Worm (Caenorhabditis elegans): ENCODE measurements around the gene F14H3.4.

Gene F14H3.4

ce11 chrV:16022600-16022999, 32.3 kb downstream of the F14H3.4 start:
- TF ChIP-seq mbf-1 (tag; optimal IDR thresholded peaks at IDR 0.05) (no peak), ztf-11 (tag; optimal IDR thresholded peaks at IDR 0.05) (no peak), mab-5 (tag; optimal IDR thresholded peaks at IDR 0.05) (no peak), alr-1 (tag; optimal IDR thresholded peaks at IDR 0.05) (no peak), egl-27 (tag; optimal IDR thresholded peaks at IDR 0.05) (no peak), R02D3.7 (tag; optimal IDR thresholded peaks at IDR 0.05) (no peak), ZK546.5 (tag; optimal IDR thresholded peaks at IDR 0.05) (no peak), lin-13 (GFP tag; optimal IDR thresholded peaks at IDR 0.05) (peak; percentile 4), nhr-77 (tag; optimal IDR thresholded peaks at IDR 0.05) (no peak), mdl-1 (tag; optimal IDR thresholded peaks at IDR 0.05) (no peak), zag-1 (tag; optimal IDR thresholded peaks at IDR 0.05) (no peak), elt-3 (tag; optimal IDR thresholded peaks at IDR 0.05) (no peak), nhr-25 (tag; optimal IDR thresholded peaks at IDR 0.05) (no peak), lin-39 (tag; optimal IDR thresholded peaks at IDR 0.05) (no peak), nhr-11 (tag; optimal IDR thresholded peaks at IDR 0.05) (no peak), nhr-23 (tag; optimal IDR thresholded peaks at IDR 0.05) (no peak), ztf-1 (GFP tag; conservative IDR thresholded peaks at IDR 0.05) (no peak), nhr-10 (tag; optimal IDR thresholded peaks at IDR 0.05) (no peak), nhr-12 (tag; optimal IDR thresholded peaks at IDR 0.05) (no peak), sma-9 (GFP tag; optimal IDR thresholded peaks at IDR 0.05) (peak; percentile 32), sma-9 (tag; optimal IDR thresholded peaks at IDR 0.05) (no peak), C34F6.9 (tag; optimal IDR thresholded peaks at IDR 0.05) (peak; percentile 2), aly-2 (tag; optimal IDR thresholded peaks at IDR 0.05) (no peak), fos-1 (tag; optimal IDR thresholded peaks at IDR 0.05) (no peak), ama-1 (optimal IDR thresholded peaks at IDR 0.05) (no peak), dmd-4 (tag; optimal IDR thresholded peaks at IDR 0.05) (no peak), crh-2 (tag; optimal IDR thresholded peaks at IDR 0.05) (peak; percentile 42), ceh-16 (tag; optimal IDR thresholded peaks at IDR 0.05) (no peak), gmeb-1 (tag; optimal IDR thresholded peaks at IDR 0.05) (peak; percentile 87), unc-62 (GFP tag; optimal IDR thresholded peaks at IDR 0.05) (no peak), nhr-237 (tag; optimal IDR thresholded peaks at IDR 0.05) (no peak), peb-1 (tag; optimal IDR thresholded peaks at IDR 0.05) (no peak), lsy-2 (tag; optimal IDR thresholded peaks at IDR 0.05) (no peak), lin-11 (tag; optimal IDR thresholded peaks at IDR 0.05) (no peak), ztf-4 (tag; optimal IDR thresholded peaks at IDR 0.05) (no peak), unc-55 (GFP tag; optimal IDR thresholded peaks at IDR 0.05) (peak; percentile 41), sem-4 (tag; optimal IDR thresholded peaks at IDR 0.05) (no peak), nhr-21 (tag; optimal IDR thresholded peaks at IDR 0.05) (no peak), unc-39 (tag; optimal IDR thresholded peaks at IDR 0.05) (no peak), elt-1 (tag; optimal IDR thresholded peaks at IDR 0.05) (no peak), sma-3 (GFP tag; optimal IDR thresholded peaks at IDR 0.05) (peak; percentile 52), skn-1 (tag; optimal IDR thresholded peaks at IDR 0.05) (no peak), snpc-4 (tag; optimal IDR thresholded peaks at IDR 0.05) (peak; percentile 31), nhr-129 (tag; optimal IDR thresholded peaks at IDR 0.05) (peak; percentile 12), nhr-6 (tag; optimal IDR thresholded peaks at IDR 0.05) (no peak), Y55F3AM.14 (GFP tag; optimal IDR thresholded peaks at IDR 0.05) (no peak), ceh-82 (tag; optimal IDR thresholded peaks at IDR 0.05) (no peak), F13H6.1 (tag; optimal IDR thresholded peaks at IDR 0.05) (no peak), blmp-1 (tag; optimal IDR thresholded peaks at IDR 0.05; ENCODE audit: insufficient read depth) (no peak)

ce11 chrV:16020042-16020441, 34.8 kb downstream of the F14H3.4 start, which contains the start of gene srx-44:
Gene srx-44, plus strand, starts transcription at chrV:16020342.
- TF ChIP-seq F13H6.1 (tag; optimal IDR thresholded peaks at IDR 0.05): no peak
- TF ChIP-seq zag-1 (tag; optimal IDR thresholded peaks at IDR 0.05): no peak
- no peak for TF ChIP-seq lin-13 (GFP tag; optimal IDR thresholded peaks at IDR 0.05)
- TF ChIP-seq unc-39 (tag; optimal IDR thresholded peaks at IDR 0.05): no peak
- no peak for TF ChIP-seq alr-1 (tag; optimal IDR thresholded peaks at IDR 0.05)
- TF ChIP-seq fos-1 (tag; optimal IDR thresholded peaks at IDR 0.05): no peak
- TF ChIP-seq elt-1 (tag; optimal IDR thresholded peaks at IDR 0.05): no peak
- no peak for TF ChIP-seq ztf-1 (GFP tag; conservative IDR thresholded peaks at IDR 0.05)
- TF ChIP-seq ceh-82 (tag; optimal IDR thresholded peaks at IDR 0.05): no peak
- no peak for TF ChIP-seq nhr-11 (tag; optimal IDR thresholded peaks at IDR 0.05)
- no peak for TF ChIP-seq nhr-25 (tag; optimal IDR thresholded peaks at IDR 0.05)
